Worm (Caenorhabditis elegans): Measurements from ENCODE around the gene Y49F6B.6.
"Not testable (repeated sequence)": the region's sequence is repeated elsewhere in the genome, so short reads cannot be mapped to it uniquely, and the experiment has no call there.

The Y49F6B.6 gene

ce11 chrII:3477171-3477570 lies 4.3 kb downstream of the Y49F6B.6 start, which contains the start of gene fbxb-104:
Gene fbxb-104 (minus strand): TSS chrII:3477271.
- TF ChIP-seq lin-29 (GFP tag; IDR thresholded peaks at IDR 0.05), result no peak
- no peak for TF ChIP-seq F26F4.8 (GFP tag; conservative IDR thresholded peaks at IDR 0.05)
- no peak for TF ChIP-seq D1046.2 (GFP tag; IDR thresholded peaks at IDR 0.05)
- TF ChIP-seq unc-62 (GFP tag; optimal IDR thresholded peaks at IDR 0.05 in 1 of 2), result peak in 1 of 2 experiments; percentile 9
- TF ChIP-seq unc-62 (tag; optimal IDR thresholded peaks at IDR 0.05), result no peak
- no peak for TF ChIP-seq zag-1 (tag; optimal IDR thresholded peaks at IDR 0.05)

- TF ChIP-seq aha-1 (tag), result no peak
- TF ChIP-seq mdt-29 (GFP tag; IDR thresholded peaks at IDR 0.05), result no peak
- TF ChIP-seq ces-1 (GFP tag; optimal IDR thresholded peaks at IDR 0.05), result no peak
- TF ChIP-seq fos-1 (tag; optimal IDR thresholded peaks at IDR 0.05), result no peak
- no peak for TF ChIP-seq php-3 (GFP tag; IDR thresholded peaks at IDR 0.05)
- no peak for TF ChIP-seq sdz-12 (GFP tag; optimal IDR thresholded peaks at IDR 0.05)
- TF ChIP-seq daf-12 (tag; optimal IDR thresholded peaks at IDR 0.05), result no peak
- no peak for TF ChIP-seq nhr-11 (tag; optimal IDR thresholded peaks at IDR 0.05)
- no peak for TF ChIP-seq daf-8 (GFP tag; IDR thresholded peaks at IDR 0.05)
- no peak for TF ChIP-seq nhr-6 (tag; optimal IDR thresholded peaks at IDR 0.05)
- TF ChIP-seq madf-5 (GFP tag; IDR thresholded peaks at IDR 0.05), result no peak
These were observed 8.7 kb downstream of the Y49F6B.6 start, which contains the start of gene Y49F6B.8 for ce11 chrII:3481584-3481983. Gene Y49F6B.8 (minus strand): TSS chrII:3481684.

- TF ChIP-seq ceh-44 (GFP tag; IDR thresholded peaks at IDR 0.05) (no peak), ces-1 (GFP tag; optimal IDR thresholded peaks at IDR 0.05) (peak; percentile 74), rbr-2 (tag; optimal IDR thresholded peaks at IDR 0.05) (peak; percentile 43), nhr-11 (tag; optimal IDR thresholded peaks at IDR 0.05) (peak; percentile 11), mes-2 (tag; optimal IDR thresholded peaks at IDR 0.05; ENCODE audit: poor library complexity, severe bottlenecking) (peak; percentile 97), nhr-28 (tag; optimal IDR thresholded peaks at IDR 0.05) (peak; percentile 71), zag-1 (tag; optimal IDR thresholded peaks at IDR 0.05) (no peak), dmd-9 (GFP tag; IDR thresholded peaks at IDR 0.05) (peak; percentile 54; the same call in 1 of the 2 replicates), lin-38 (GFP tag; IDR thresholded peaks at IDR 0.05) (peak; percentile 97), dmd-6 (GFP tag; IDR thresholded peaks at IDR 0.05) (peak; percentile 31), aha-1 (tag) (peak; percentile 95), fkh-10 (GFP tag; optimal IDR thresholded peaks at IDR 0.05) (peak; percentile 28), snpc-4 (tag; optimal IDR thresholded peaks at IDR 0.05) (no peak), php-3 (GFP tag; IDR thresholded peaks at IDR 0.05) (0 out of 2 replicates have a peak, but pooled peaks have one; percentile 43), dmd-8 (GFP tag; IDR thresholded peaks at IDR 0.05) (no peak), unc-130 (GFP tag; optimal IDR thresholded peaks at IDR 0.05) (peak; percentile 89), madf-9 (GFP tag; conservative IDR thresholded peaks at IDR 0.05) (peak; percentile 64), nhr-10 (tag; optimal IDR thresholded peaks at IDR 0.05) (no peak), dpl-1 (GFP tag; optimal IDR thresholded peaks at IDR 0.05) (peak; percentile 62), ZK337.2 (GFP tag; IDR thresholded peaks at IDR 0.05) (peak; percentile 74; the same call in 1 of the 2 replicates), nhr-77 (tag; optimal IDR thresholded peaks at IDR 0.05) (no peak), hif-1 (tag; optimal IDR thresholded peaks at IDR 0.05) (peak in 1 of 2 experiments; percentile 81), skn-1 (tag; optimal IDR thresholded peaks at IDR 0.05) (no peak)
These were observed 9.3 kb downstream of the Y49F6B.6 start, which contains the start of gene smu-2 for ce11 chrII:3482231-3482630. Gene smu-2 (plus strand): TSS chrII:3482408.

ce11 chrII:3490797-3491196 lies 17.9 kb downstream of the Y49F6B.6 start, which contains the start of gene fbxb-112:
Gene fbxb-112 (plus strand): TSS chrII:3491097.
- not testable (repeated sequence) for TF ChIP-seq nhr-76 (tag; optimal IDR thresholded peaks at IDR 0.05); dmd-9 (GFP tag; IDR thresholded peaks at IDR 0.05); egl-43 (GFP tag; IDR thresholded peaks at IDR 0.05)
